Worm (Caenorhabditis elegans) whole organism, mixed stage, embryonic: Measurements from ENCODE around the gene F44E5.1.

Experiments used
- drap-1 ChIP-seq: fragments of 200-800 bp; sonication (Bioruptor generic); optimal IDR thresholded peaks from 3 replicates; lab custom pipeline; 2018; ENCODE audit warnings: mild to moderate bottlenecking, missing genetic modification characterization, missing compliant biosample characterization
- nhr-237 ChIP-seq: fragments of 150-350 bp; optimal IDR thresholded peaks from 2 replicates; lab custom pipeline; 2014; ENCODE audit warnings: missing biosample characterization, missing genetic modification characterization
- unc-62 ChIP-seq: fragments of 150-350 bp; optimal IDR thresholded peaks from 2 replicates; lab custom pipeline; 2014; ENCODE audit warnings: missing biosample characterization, missing genetic modification reagents, missing genetic modification characterization

- TF ChIP-seq nhr-237 (tag; lab: Kevin White, UChicago) (no peak), unc-62 (GFP tag; lab: Kevin White, UChicago) (no peak), drap-1 (GFP tag; lab: Kevin White, UChicago) (no peak)
Observed at ce11 chrII:11774218-11774617, at the start of gene F44E5.1.
